Fruit fly (Drosophila melanogaster) whole organism, embryonic: ENCODE measurements around the gene CG31897.

ENCODE experiments used
- Bdp1 ChIP-seq: fragments of 200-800 bp; sonication (Bioruptor generic); optimal IDR thresholded peaks from 3 replicates; lab custom pipeline; 2016; ENCODE audit warnings: missing biosample characterization, missing genetic modification characterization
- CG10462 ChIP-seq: fragments of 200-800 bp; sonication (Bioruptor generic); optimal IDR thresholded peaks from 2 replicates; lab custom pipeline; 2016; ENCODE audit warnings: missing biosample characterization, missing genetic modification characterization
- CG10959 ChIP-seq: fragments of 200-800 bp; sonication (Bioruptor generic); IDR thresholded peaks from 2 replicates; pipeline ENCODE4 v1.3.6; 2022; ENCODE audit warnings: missing biosample characterization, missing genetic modification characterization
- CG11696 ChIP-seq: fragments of 200-800 bp; sonication (Bioruptor generic); IDR thresholded peaks from 2 replicates; pipeline ENCODE4 v1.3.6; 2022; ENCODE audit warnings: missing biosample characterization, missing genetic modification characterization
- CG12942 ChIP-seq: fragments of 200-800 bp; sonication (Bioruptor generic); optimal IDR thresholded peaks from 3 replicates; lab custom pipeline; 2016; ENCODE audit warnings: missing biosample characterization, missing genetic modification characterization
- CG13287 ChIP-seq: fragments of 200-800 bp; sonication (Bioruptor generic); IDR thresholded peaks from 2 replicates; pipeline ENCODE4 v1.3.6; 2022; ENCODE audit warnings: missing biosample characterization, missing genetic modification characterization; ENCODE audit not compliant: partially characterized antibody
- CG14014 ChIP-seq: fragments of 200-800 bp; sonication (Bioruptor generic); IDR thresholded peaks from 2 replicates; pipeline ENCODE4 v1.3.6; 2022; ENCODE audit warnings: missing biosample characterization, missing genetic modification characterization
- CG14050 ChIP-seq: fragments of 200-800 bp; sonication (Bioruptor generic); IDR thresholded peaks from 3 replicates; pipeline ENCODE4 v1.3.6; 2022; ENCODE audit warnings: missing biosample characterization, missing genetic modification characterization
- CG15073 ChIP-seq: fragments of 200-800 bp; sonication (Bioruptor generic); optimal IDR thresholded peaks from 2 replicates; lab custom pipeline; 2016; ENCODE audit warnings: missing biosample characterization, missing genetic modification characterization
- CG15479 ChIP-seq: fragments of 200-800 bp; sonication (Bioruptor generic); optimal IDR thresholded peaks from 3 replicates; lab custom pipeline; 2019; ENCODE audit warnings: missing biosample characterization, mild to moderate bottlenecking, missing genetic modification characterization, moderate library complexity
- CG15601 ChIP-seq: fragments of 200-800 bp; sonication (Bioruptor generic); optimal IDR thresholded peaks from 3 replicates; lab custom pipeline; 2019; ENCODE audit warnings: missing biosample characterization, mild to moderate bottlenecking, missing genetic modification characterization, moderate library complexity
- CG17568 ChIP-seq: fragments of 200-800 bp; sonication (Bioruptor generic); optimal IDR thresholded peaks from 2 replicates; lab custom pipeline; 2018; ENCODE audit warnings: missing biosample characterization, mild to moderate bottlenecking, missing genetic modification characterization, moderate library complexity
- CG17912 ChIP-seq: fragments of 200-800 bp; sonication (Bioruptor generic); optimal IDR thresholded peaks from 2 replicates; lab custom pipeline; 2018; ENCODE audit warnings: missing biosample characterization, mild to moderate bottlenecking, missing genetic modification characterization
- CG2678 ChIP-seq: fragments of 200-800 bp; sonication (Bioruptor generic); optimal IDR thresholded peaks from 3 replicates; lab custom pipeline; 2019; ENCODE audit warnings: missing biosample characterization, mild to moderate bottlenecking, missing genetic modification characterization, moderate library complexity
- CG2889 ChIP-seq: fragments of 200-800 bp; sonication (Bioruptor generic); IDR thresholded peaks from 3 replicates; pipeline ENCODE4 v1.3.6; 2022; ENCODE audit warnings: missing biosample characterization, missing genetic modification characterization
- CG31441 ChIP-seq: fragments of 200-800 bp; sonication (Bioruptor generic); IDR thresholded peaks from 2 replicates; pipeline ENCODE4 v1.3.6; 2022; ENCODE audit warnings: missing biosample characterization, missing genetic modification characterization
- CG3838 ChIP-seq: fragments of 200-800 bp; sonication (Bioruptor generic); optimal IDR thresholded peaks from 3 replicates; lab custom pipeline; 2016; ENCODE audit warnings: missing biosample characterization, missing genetic modification characterization
- CG43689 ChIP-seq: fragments of 200-800 bp; sonication (Bioruptor generic); IDR thresholded peaks from 2 replicates; pipeline ENCODE4 v1.3.6; 2022; ENCODE audit warnings: missing biosample characterization, missing genetic modification characterization
- CG4730 ChIP-seq: fragments of 200-800 bp; sonication (Bioruptor generic); IDR thresholded peaks from 2 replicates; pipeline ENCODE4 v1.3.6; 2022; ENCODE audit warnings: missing biosample characterization, missing genetic modification characterization
- CG7556 ChIP-seq: fragments of 200-800 bp; sonication (Bioruptor generic); optimal IDR thresholded peaks from 2 replicates; lab custom pipeline; 2017; ENCODE audit warnings: missing biosample characterization, mild to moderate bottlenecking, missing genetic modification characterization
- CG8924 ChIP-seq: fragments of 200-800 bp; optimal IDR thresholded peaks from 3 replicates; lab custom pipeline; 2019; ENCODE audit warnings: missing biosample characterization, mild to moderate bottlenecking, missing genetic modification characterization, moderate library complexity
- CG9797 ChIP-seq: fragments of 200-800 bp; sonication (Bioruptor generic); optimal IDR thresholded peaks from 3 replicates; lab custom pipeline; 2018; ENCODE audit warnings: missing biosample characterization, mild to moderate bottlenecking, missing genetic modification characterization
- Ets97D ChIP-seq: fragments of 200-800 bp; sonication (Bioruptor generic); optimal IDR thresholded peaks from 3 replicates; lab custom pipeline; 2016; ENCODE audit warnings: missing biosample characterization, missing genetic modification characterization
- Fer1 ChIP-seq: fragments of 200-800 bp; sonication (Bioruptor generic); optimal IDR thresholded peaks from 2 replicates; lab custom pipeline; 2017; ENCODE audit warnings: missing biosample characterization, mild to moderate bottlenecking, missing genetic modification characterization
- HLH3B ChIP-seq: fragments of 200-800 bp; sonication (Bioruptor generic); IDR thresholded peaks from 2 replicates; pipeline ENCODE4 v1.3.6; 2022; ENCODE audit warnings: missing biosample characterization, missing genetic modification characterization
- Myb ChIP-seq: fragments of 200-800 bp; sonication (Bioruptor generic); optimal IDR thresholded peaks from 2 replicates; lab custom pipeline; 2016; ENCODE audit warnings: missing biosample characterization, missing genetic modification characterization
- NK7.1 ChIP-seq: fragments of 200-800 bp; sonication (Bioruptor generic); optimal IDR thresholded peaks from 3 replicates; lab custom pipeline; 2016; ENCODE audit warnings: missing biosample characterization, missing genetic modification characterization
- Oaz ChIP-seq: fragments of 200-800 bp; sonication (Bioruptor generic); IDR thresholded peaks from 2 replicates; pipeline ENCODE4 v1.3.6; 2022; ENCODE audit warnings: missing biosample characterization, missing genetic modification characterization
- Optix ChIP-seq: fragments of 200-800 bp; sonication (Bioruptor generic); IDR thresholded peaks from 3 replicates; pipeline ENCODE4 v1.3.6; 2022; ENCODE audit warnings: missing biosample characterization, missing genetic modification characterization
- Sox100B ChIP-seq: fragments of 200-800 bp; sonication (Bioruptor generic); optimal IDR thresholded peaks from 3 replicates; lab custom pipeline; 2018; ENCODE audit warnings: missing biosample characterization, mild to moderate bottlenecking, missing genetic modification characterization
- TFAM ChIP-seq: fragments of 200-800 bp; sonication (Bioruptor generic); optimal IDR thresholded peaks from 2 replicates; lab custom pipeline; 2017; ENCODE audit warnings: missing biosample characterization, missing genetic modification characterization, inconsistent platforms
- bcd ChIP-seq: fragments of 200-800 bp; sonication (Bioruptor generic); optimal IDR thresholded peaks from 2 replicates; lab custom pipeline; 2017; ENCODE audit warnings: missing biosample characterization, mild to moderate bottlenecking, missing genetic modification characterization
- br ChIP-seq: fragments of >200 bp; optimal IDR thresholded peaks from 2 replicates; lab custom pipeline; 2017
- chm ChIP-seq: fragments of 200-800 bp; sonication (Bioruptor generic); IDR thresholded peaks from 2 replicates; pipeline ENCODE4 v1.3.6; 2022; ENCODE audit warnings: missing biosample characterization, missing genetic modification characterization
- chn ChIP-seq: fragments of 200-800 bp; sonication (Bioruptor generic); optimal IDR thresholded peaks from 2 replicates; lab custom pipeline; 2016; ENCODE audit warnings: missing biosample characterization, missing genetic modification characterization
- cwo ChIP-seq: fragments of 200-800 bp; sonication (Bioruptor generic); optimal IDR thresholded peaks from 3 replicates; lab custom pipeline; 2017; ENCODE audit warnings: missing biosample characterization, missing genetic modification characterization, mild to moderate bottlenecking, moderate library complexity, missing genetic modification reagents
- dati ChIP-seq: fragments of 200-800 bp; sonication (Bioruptor generic); IDR thresholded peaks from 2 replicates; pipeline ENCODE4 v1.3.6; 2022; ENCODE audit warnings: missing biosample characterization, missing genetic modification characterization
- dimm ChIP-seq: fragments of 200-800 bp; sonication (Bioruptor generic); IDR thresholded peaks from 2 replicates; pipeline ENCODE4 v1.3.6; 2022; ENCODE audit warnings: missing biosample characterization, missing genetic modification characterization
- dmrt99B ChIP-seq: fragments of 200-800 bp; sonication (Bioruptor generic); optimal IDR thresholded peaks from 2 replicates; lab custom pipeline; 2018; ENCODE audit warnings: missing biosample characterization, mild to moderate bottlenecking, missing genetic modification characterization, moderate library complexity
- fd102C ChIP-seq: fragments of 200-800 bp; sonication (Bioruptor generic); optimal IDR thresholded peaks from 2 replicates; lab custom pipeline; 2018; ENCODE audit warnings: missing biosample characterization, mild to moderate bottlenecking, missing genetic modification characterization, moderate library complexity
- fru ChIP-seq: fragments of >200 bp; optimal IDR thresholded peaks from 2 replicates; lab custom pipeline; 2017
- gcm ChIP-seq: fragments of 200-800 bp; sonication (Bioruptor generic); optimal IDR thresholded peaks from 2 replicates; lab custom pipeline; 2019; ENCODE audit warnings: missing biosample characterization, mild to moderate bottlenecking, missing genetic modification characterization, moderate library complexity
- grau ChIP-seq: fragments of 200-800 bp; optimal IDR thresholded peaks from 3 replicates; lab custom pipeline; 2019; ENCODE audit warnings: missing biosample characterization, mild to moderate bottlenecking, missing genetic modification characterization, moderate library complexity
- grn ChIP-seq: fragments of 200-800 bp; sonication (Bioruptor generic); optimal IDR thresholded peaks from 3 replicates; lab custom pipeline; 2017; ENCODE audit warnings: missing biosample characterization, missing genetic modification characterization
- ken ChIP-seq: fragments of 200-800 bp; sonication (Bioruptor generic); IDR thresholded peaks from 3 replicates; pipeline ENCODE4 v1.3.6; 2022; ENCODE audit warnings: missing biosample characterization, missing genetic modification characterization
- knrl ChIP-seq: fragments of 200-800 bp; sonication (Bioruptor generic); IDR thresholded peaks from 3 replicates; pipeline ENCODE4 v1.3.6; 2022; ENCODE audit warnings: missing biosample characterization, missing genetic modification characterization; ENCODE audit not compliant: partially characterized antibody
- luna ChIP-seq: fragments of 200-800 bp; sonication (Bioruptor generic); optimal IDR thresholded peaks from 2 replicates; lab custom pipeline; 2016; ENCODE audit warnings: missing biosample characterization, missing genetic modification characterization
- pan ChIP-seq, 4 experiments: fragments of >200 bp in 3 of 4; fragments of 200-800 bp in 1 of 4; sonication (Bioruptor generic) in 1 of 4; optimal IDR thresholded peaks in 3 of 4; IDR thresholded peaks in 1 of 4; 2 replicates each; pipeline versions ENCODE4 v1.3.6 to Lab custom; 2017 to 2022; ENCODE audit warnings: missing biosample characterization in 2 of 4, missing genetic modification characterization in 2 of 4, mixed read lengths in 1 of 4
- rib ChIP-seq: fragments of 200-800 bp; sonication (Bioruptor generic); IDR thresholded peaks from 2 replicates; pipeline ENCODE4 v1.3.6; 2022; ENCODE audit warnings: missing biosample characterization, missing genetic modification characterization
- sug ChIP-seq: fragments of 200-800 bp; optimal IDR thresholded peaks from 2 replicates; lab custom pipeline; 2019; ENCODE audit warnings: missing biosample characterization, mild to moderate bottlenecking, missing genetic modification characterization, moderate library complexity
- vfl ChIP-seq: fragments of 200-800 bp; sonication (Bioruptor generic); optimal IDR thresholded peaks from 2 replicates; lab custom pipeline; 2016; ENCODE audit warnings: missing biosample characterization, missing genetic modification characterization

Gene CG31897

dm6 chr2L:8416350-8417046 is 25.7 kb upstream of the CG31897 start (continued):
- TF ChIP-seq CG17568 (no peak), pan (optimal IDR thresholded peaks at IDR 0.05; lab: Kevin White, UChicago) (no peak), pan (GFP tag; optimal IDR thresholded peaks at IDR 0.05 in 1 of 2, IDR thresholded peaks at IDR 0.05 in 1 of 2) (peak in 1 of 2 experiments; percentile 25), CG15073 (GFP tag; lab: Kevin White, UChicago) (no peak), CG4730 (no peak), CG3838 (GFP tag; lab: Kevin White, UChicago) (no peak), CG10462 (no peak), rib (GFP tag; lab: Robert Waterston, UW) (0 out of 2 replicates have a peak, but pooled peaks have one; percentile 12), CG9797 (GFP tag; lab: Kevin White, UChicago) (no peak), CG11696 (no peak), knrl (GFP tag; lab: Robert Waterston, UW) (no peak), CG13287 (GFP tag; lab: Robert Waterston, UW) (peak; percentile 17; the same call in 1 of the 2 replicates), NK7.1 (GFP tag; lab: Kevin White, UChicago) (no peak), CG14050 (no peak), bcd (no peak), cwo (GFP tag; lab: Kevin White, UChicago) (no peak), grn (GFP tag; lab: Kevin White, UChicago) (no peak), CG43689 (GFP tag; lab: Robert Waterston, UW) (no peak), fru (peak; percentile 57), CG15479 (peak; percentile 100), Bdp1 (GFP tag; lab: Kevin White, UChicago) (no peak), CG2889 (GFP tag; lab: Robert Waterston, UW) (peak; percentile 78), br (lab: Kevin White, UChicago) (no peak), Sox100B (GFP tag; lab: Kevin White, UChicago) (no peak), ken (GFP tag; lab: Robert Waterston, UW) (no peak), CG2678 (tag; lab: Kevin White, UChicago) (no peak), CG14014 (GFP tag; lab: Robert Waterston, UW) (no peak), CG17912 (GFP tag; lab: Kevin White, UChicago) (no peak), vfl (GFP tag; lab: Kevin White, UChicago) (no peak), fd102C (GFP tag; lab: Kevin White, UChicago) (no peak), CG31441 (GFP tag; lab: Robert Waterston, UW) (no peak), dmrt99B (tag; lab: Kevin White, UChicago) (no peak), Myb (GFP tag; lab: Kevin White, UChicago) (no peak), CG8924 (tag; lab: Kevin White, UChicago) (no peak), sug (no peak), CG7556 (no peak), chm (GFP tag; lab: Robert Waterston, UW) (peak; percentile 47), HLH3B (0 out of 2 replicates have a peak, but pooled peaks have one; percentile 4), Ets97D (GFP tag; lab: Kevin White, UChicago) (peak; percentile 4), chn (GFP tag; lab: Kevin White, UChicago) (peak; percentile 42), CG12942 (GFP tag; lab: Kevin White, UChicago) (no peak), TFAM (GFP tag; lab: Kevin White, UChicago) (no peak), CG15601 (tag; lab: Kevin White, UChicago) (no peak), Oaz (GFP tag; lab: Robert Waterston, UW) (no peak), CG10959 (GFP tag; lab: Robert Waterston, UW) (no peak), luna (GFP tag; lab: Kevin White, UChicago) (no peak), dimm (GFP tag; lab: Robert Waterston, UW) (no peak), gcm (GFP tag; lab: Kevin White, UChicago) (peak; percentile 21), grau (tag; lab: Kevin White, UChicago) (peak; percentile 94), dati (no peak), Fer1 (GFP tag; lab: Kevin White, UChicago) (no peak), Optix (GFP tag; lab: Robert Waterston, UW) (no peak)
